Worm (Caenorhabditis elegans): Measurements from ENCODE around the gene W10G11.2.

W10G11.2 gene

ce11 chrII:3553453-3553852 is 8.0 kb downstream of the W10G11.2 start, which contains the start of gene dnc-3 (continued):
- no peak for TF ChIP-seq daf-8 (GFP tag; IDR thresholded peaks at IDR 0.05)
- no peak for TF ChIP-seq arid-1 (GFP tag; conservative IDR thresholded peaks at IDR 0.05)
- no peak for TF ChIP-seq Y105C5A.15 (GFP tag; IDR thresholded peaks at IDR 0.05)
- no peak for TF ChIP-seq T20F7.1 (GFP tag; optimal IDR thresholded peaks at IDR 0.05)
- no peak for TF ChIP-seq skn-1 (tag; optimal IDR thresholded peaks at IDR 0.05)
- no peak for TF ChIP-seq mxl-2 (GFP tag; conservative IDR thresholded peaks at IDR 0.05)
- no peak for TF ChIP-seq zip-11 (GFP tag; IDR thresholded peaks at IDR 0.05)
- no peak for TF ChIP-seq dmd-8 (GFP tag; IDR thresholded peaks at IDR 0.05)
- no peak for TF ChIP-seq Y5F2A.4 (GFP tag; optimal IDR thresholded peaks at IDR 0.05)
- peak; percentile 66 for TF ChIP-seq mep-1 (tag; optimal IDR thresholded peaks at IDR 0.05)
- TF ChIP-seq mdl-1 (tag; optimal IDR thresholded peaks at IDR 0.05): no peak
- no peak for TF ChIP-seq Y48G9A.11 (GFP tag; IDR thresholded peaks at IDR 0.05)
- no peak for TF ChIP-seq daf-19 (GFP tag; conservative IDR thresholded peaks at IDR 0.05)
- no peak for TF ChIP-seq php-3 (GFP tag; IDR thresholded peaks at IDR 0.05)
- no peak for TF ChIP-seq set-16 (GFP tag; IDR thresholded peaks at IDR 0.05)
- TF ChIP-seq lin-15B (tag; optimal IDR thresholded peaks at IDR 0.05): no peak
- no peak for TF ChIP-seq sdz-12 (GFP tag; optimal IDR thresholded peaks at IDR 0.05)
- TF ChIP-seq duxl-1 (tag; optimal IDR thresholded peaks at IDR 0.05; ENCODE audit: poor library complexity): no peak
- TF ChIP-seq nhr-42 (GFP tag; IDR thresholded peaks at IDR 0.05): no peak
- TF ChIP-seq fkh-10 (GFP tag; optimal IDR thresholded peaks at IDR 0.05): no peak
- TF ChIP-seq ceh-32 (tag; optimal IDR thresholded peaks at IDR 0.05; ENCODE audit: poor library complexity): no peak
- no peak for TF ChIP-seq gei-8 (GFP tag; optimal IDR thresholded peaks at IDR 0.05)
- TF ChIP-seq jun-1 (tag; optimal IDR thresholded peaks at IDR 0.05): no peak
- peak in 1 of 2 experiments; percentile 71 for TF ChIP-seq lsy-2 (tag; optimal IDR thresholded peaks at IDR 0.05)
- no peak for TF ChIP-seq nhr-41 (GFP tag; IDR thresholded peaks at IDR 0.05)
- no peak for TF ChIP-seq lin-13 (GFP tag; optimal IDR thresholded peaks at IDR 0.05)
- no peak for TF ChIP-seq snpc-4 (tag; optimal IDR thresholded peaks at IDR 0.05)
- TF ChIP-seq lim-7 (GFP tag; IDR thresholded peaks at IDR 0.05): no peak
- no peak for TF ChIP-seq ceh-44 (GFP tag; IDR thresholded peaks at IDR 0.05)
- TF ChIP-seq saeg-2 (GFP tag; IDR thresholded peaks at IDR 0.05): no peak
- TF ChIP-seq ctbp-1 (GFP tag; IDR thresholded peaks at IDR 0.05): no peak
- TF ChIP-seq pqm-1 (tag; optimal IDR thresholded peaks at IDR 0.05): no peak
- TF ChIP-seq nhr-111 (GFP tag; optimal IDR thresholded peaks at IDR 0.05): no peak
- TF ChIP-seq nhr-28 (tag; optimal IDR thresholded peaks at IDR 0.05): no peak
- no peak for TF ChIP-seq lin-1 (GFP tag; IDR thresholded peaks at IDR 0.05)
- TF ChIP-seq mxl-3 (GFP tag; optimal IDR thresholded peaks at IDR 0.05): no peak
- TF ChIP-seq ces-1 (GFP tag; optimal IDR thresholded peaks at IDR 0.05): no peak
- no peak for TF ChIP-seq nhr-6 (tag; optimal IDR thresholded peaks at IDR 0.05)
- peak; percentile 39 for TF ChIP-seq F37D6.2 (tag; optimal IDR thresholded peaks at IDR 0.05)
- TF ChIP-seq zip-2 (tag; optimal IDR thresholded peaks at IDR 0.05): peak; percentile 21
- no peak for TF ChIP-seq madf-5 (GFP tag; IDR thresholded peaks at IDR 0.05)
- no peak for TF ChIP-seq nhr-77 (tag; optimal IDR thresholded peaks at IDR 0.05)
- no peak for TF ChIP-seq R02D3.7 (tag; optimal IDR thresholded peaks at IDR 0.05)
- no peak for TF ChIP-seq nhr-76 (tag; optimal IDR thresholded peaks at IDR 0.05)
- no peak for TF ChIP-seq unc-130 (GFP tag; optimal IDR thresholded peaks at IDR 0.05)
- TF ChIP-seq dmd-9 (GFP tag; IDR thresholded peaks at IDR 0.05): no peak
- no peak for TF ChIP-seq ceh-62 (tag; optimal IDR thresholded peaks at IDR 0.05)
- no peak for TF ChIP-seq zfp-3 (GFP tag; conservative IDR thresholded peaks at IDR 0.05)
- TF ChIP-seq zag-1 (tag; optimal IDR thresholded peaks at IDR 0.05): no peak
- no peak for TF ChIP-seq ceh-28 (tag; optimal IDR thresholded peaks at IDR 0.05)
- no peak for TF ChIP-seq cey-2 (tag; optimal IDR thresholded peaks at IDR 0.05; ENCODE audit: borderline replicate concordance, insufficient read depth)
- no peak for TF ChIP-seq daf-12 (tag; optimal IDR thresholded peaks at IDR 0.05)

Measured in whole organism, L4 larva.